Worm (Caenorhabditis elegans): ENCODE results near the gene ZK813.5.

The ZK813.5 gene

DNA sequence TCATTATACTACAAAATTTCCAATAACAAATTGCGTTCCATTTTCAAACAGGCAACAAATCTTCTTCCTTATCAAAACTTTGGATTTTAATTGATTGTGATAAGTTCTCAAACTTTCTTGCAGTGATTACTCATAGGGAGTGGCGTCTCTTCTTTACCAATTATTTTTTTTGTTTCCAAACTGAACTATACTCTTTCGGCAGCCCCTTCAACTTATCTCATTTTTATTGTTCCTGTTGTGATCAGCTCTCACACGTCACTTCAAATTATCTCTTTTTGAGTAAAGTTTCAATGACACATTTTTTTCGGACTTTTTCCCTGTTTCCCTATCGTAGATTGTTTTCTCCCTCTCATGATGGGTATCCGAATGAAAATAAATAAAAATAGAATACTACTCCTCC, 41.4 kb upstream of the ZK813.5 start:
- peak in 1 of 2 experiments; percentile 91 for TF ChIP-seq unc-62 (GFP tag; optimal IDR thresholded peaks at IDR 0.05 in 1 of 2)
- TF ChIP-seq unc-62 (tag; optimal IDR thresholded peaks at IDR 0.05): no peak
- no peak for TF ChIP-seq ceh-28 (tag; optimal IDR thresholded peaks at IDR 0.05)
- no peak for TF ChIP-seq tra-1 (GFP tag; IDR thresholded peaks at IDR 0.05)

ce11 chrX:3488993-3489392, 38.0 kb upstream of the ZK813.5 start, which contains the start of gene C12D12.3:
Gene C12D12.3 (plus strand): TSS chrX:3489293.
- TF ChIP-seq nhr-28 (tag; optimal IDR thresholded peaks at IDR 0.05) (no peak), unc-62 (GFP tag; optimal IDR thresholded peaks at IDR 0.05 in 1 of 2) (peak in 1 of 2 experiments; percentile 58), unc-62 (tag; optimal IDR thresholded peaks at IDR 0.05) (no peak)

- TF ChIP-seq ztf-7 (tag; optimal IDR thresholded peaks at IDR 0.05) (no peak), madf-5 (GFP tag; IDR thresholded peaks at IDR 0.05) (no peak), Y48G9A.11 (GFP tag; IDR thresholded peaks at IDR 0.05) (no peak), unc-62 (GFP tag; optimal IDR thresholded peaks at IDR 0.05 in 1 of 2) (peak in 1 of 2 experiments; percentile 74), unc-62 (tag; optimal IDR thresholded peaks at IDR 0.05) (no peak)
These were observed 37.2 kb upstream of the ZK813.5 start for ce11 chrX:3488074-3488688.

ce11 chrX:3479950-3480349, 28.9 kb upstream of the ZK813.5 start, which contains the start of gene wrt-6:
Gene wrt-6 (plus strand): TSS chrX:3480250.
- TF ChIP-seq arid-1 (GFP tag; conservative IDR thresholded peaks at IDR 0.05) (no peak), lir-3 (tag; optimal IDR thresholded peaks at IDR 0.05) (no peak), attf-4 (tag; optimal IDR thresholded peaks at IDR 0.05) (no peak), madf-9 (GFP tag; conservative IDR thresholded peaks at IDR 0.05) (no peak), zag-1 (tag; optimal IDR thresholded peaks at IDR 0.05) (no peak), dmd-6 (GFP tag; IDR thresholded peaks at IDR 0.05) (no peak)

DNA sequence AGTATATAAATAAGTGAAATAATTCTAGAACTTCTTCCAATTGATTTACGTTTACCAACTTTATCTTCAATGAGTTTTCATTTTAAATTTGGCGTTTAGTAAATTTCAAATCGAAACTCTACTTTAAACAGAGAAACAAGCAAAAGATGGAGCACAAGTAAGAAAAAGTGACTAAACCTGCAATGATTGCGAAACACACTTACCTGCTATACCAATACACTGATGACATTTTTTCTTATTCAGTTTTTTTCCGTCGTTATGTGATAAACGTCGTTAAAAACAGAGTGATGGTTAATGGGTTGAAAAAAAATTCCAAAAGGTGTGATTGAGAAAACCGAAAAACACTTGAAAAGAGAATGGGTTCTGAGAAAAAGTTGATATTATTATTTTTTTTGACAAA, 22.8 kb upstream of the ZK813.5 start:
- no peak for TF ChIP-seq nhr-6 (tag; optimal IDR thresholded peaks at IDR 0.05)
- no peak for TF ChIP-seq pha-4 (GFP tag; IDR thresholded peaks at IDR 0.05)
- TF ChIP-seq pha-4 (tag; optimal IDR thresholded peaks at IDR 0.05): no peak
- no peak for TF ChIP-seq gei-8 (GFP tag; optimal IDR thresholded peaks at IDR 0.05)
- no peak for TF ChIP-seq hlh-30 (tag; optimal IDR thresholded peaks at IDR 0.05; ENCODE audit: insufficient read depth)
- TF ChIP-seq ceh-28 (tag; optimal IDR thresholded peaks at IDR 0.05): no peak
- no peak for TF ChIP-seq ZK546.5 (tag; optimal IDR thresholded peaks at IDR 0.05)
- no peak for TF ChIP-seq hmg-1.1 (GFP tag; IDR thresholded peaks at IDR 0.05)
- no peak for TF ChIP-seq lsy-2 (tag; optimal IDR thresholded peaks at IDR 0.05)
- TF ChIP-seq jun-1 (tag; optimal IDR thresholded peaks at IDR 0.05): no peak
- no peak for TF ChIP-seq madf-9 (GFP tag; conservative IDR thresholded peaks at IDR 0.05)
- TF ChIP-seq Y105C5A.15 (GFP tag; IDR thresholded peaks at IDR 0.05): no peak
- peak; percentile 49 for TF ChIP-seq pqm-1 (tag; optimal IDR thresholded peaks at IDR 0.05)
- TF ChIP-seq skn-1 (tag; optimal IDR thresholded peaks at IDR 0.05): no peak
- TF ChIP-seq F26F4.8 (GFP tag; conservative IDR thresholded peaks at IDR 0.05): no peak
- TF ChIP-seq ztf-11 (tag; optimal IDR thresholded peaks at IDR 0.05): no peak
- TF ChIP-seq vab-7 (GFP tag; IDR thresholded peaks at IDR 0.05): no peak
- no peak for TF ChIP-seq dmd-9 (GFP tag; IDR thresholded peaks at IDR 0.05)
- TF ChIP-seq Y5F2A.4 (GFP tag; optimal IDR thresholded peaks at IDR 0.05): no peak
- no peak for TF ChIP-seq daf-8 (GFP tag; IDR thresholded peaks at IDR 0.05)
- TF ChIP-seq saeg-2 (GFP tag; IDR thresholded peaks at IDR 0.05): no peak
- no peak for TF ChIP-seq nhr-25 (tag; optimal IDR thresholded peaks at IDR 0.05; ENCODE audit: borderline replicate concordance, insufficient read depth)
- TF ChIP-seq T26A8.4 (GFP tag; IDR thresholded peaks at IDR 0.05): no peak
- no peak for TF ChIP-seq daf-16 (GFP tag; optimal IDR thresholded peaks at IDR 0.05)
- TF ChIP-seq daf-16 (tag; optimal IDR thresholded peaks at IDR 0.05): peak; percentile 27
- no peak for TF ChIP-seq unc-130 (GFP tag; optimal IDR thresholded peaks at IDR 0.05)
- TF ChIP-seq nhr-28 (tag; optimal IDR thresholded peaks at IDR 0.05): peak; percentile 35
- no peak for TF ChIP-seq lin-1 (GFP tag; IDR thresholded peaks at IDR 0.05)
- TF ChIP-seq nhr-111 (GFP tag; optimal IDR thresholded peaks at IDR 0.05): no peak

Measured in whole organism, L4 larva.